Fruit fly (Drosophila melanogaster): ENCODE data around the gene BicD.

DNA sequence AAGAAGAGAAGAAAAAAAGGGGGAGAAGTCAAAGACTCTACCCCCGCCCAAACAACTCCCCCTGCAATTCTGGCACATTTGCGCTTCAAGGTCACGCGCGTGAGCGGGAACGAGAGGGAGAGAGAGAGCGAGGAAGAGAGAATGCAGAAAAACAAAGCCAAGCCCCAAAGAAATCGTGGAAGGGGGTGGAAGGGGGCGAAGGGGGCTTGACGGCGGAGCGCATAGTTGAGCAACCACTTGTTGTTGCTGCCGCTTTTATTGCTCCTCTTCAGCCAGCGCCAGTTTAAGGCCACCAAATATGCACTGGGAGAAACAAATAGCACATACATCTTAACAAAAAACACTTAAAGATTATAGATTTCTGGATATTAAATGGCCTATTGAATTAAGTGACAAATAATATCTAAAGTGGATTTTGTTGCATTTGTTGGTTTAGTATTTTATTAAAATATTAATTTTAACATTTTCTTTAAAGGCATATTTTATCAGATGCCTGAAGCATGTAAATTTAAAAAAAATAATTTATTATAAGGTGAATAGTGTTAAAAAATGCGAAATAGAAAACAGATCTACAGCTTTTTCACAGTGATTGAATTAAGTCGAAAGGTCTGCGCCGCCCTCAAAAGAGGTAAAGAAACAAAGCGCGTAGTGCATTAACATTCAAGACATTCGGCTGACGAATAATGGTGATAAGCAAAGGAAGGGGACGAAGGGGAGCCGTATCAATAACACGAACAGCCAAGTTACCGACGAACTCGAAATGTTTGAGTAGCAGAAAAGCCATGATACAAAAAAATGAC lies 43.0 kb downstream of the BicD start:
- no peak for TF ChIP-seq btn (GFP tag; optimal IDR thresholded peaks at IDR 0.05)
- TF ChIP-seq CG16779 (GFP tag; IDR thresholded peaks at IDR 0.05), result no peak
- peak; percentile 85 for TF ChIP-seq CG17568 (GFP tag; optimal IDR thresholded peaks at IDR 0.05)
- peak; percentile 88 for TF ChIP-seq CG30020 (tag; optimal IDR thresholded peaks at IDR 0.05)
- peak; percentile 30 for TF ChIP-seq Mes4 (GFP tag; optimal IDR thresholded peaks at IDR 0.05)
- TF ChIP-seq wek (GFP tag; optimal IDR thresholded peaks at IDR 0.05), result no peak
- TF ChIP-seq CG8478 (optimal IDR thresholded peaks at IDR 0.05), result no peak
- TF ChIP-seq Mrtf (GFP tag; IDR thresholded peaks at IDR 0.05), result peak; percentile 90; the same call in 2 of the 3 replicates
- peak; percentile 95 for TF ChIP-seq CG6854 (GFP tag; optimal IDR thresholded peaks at IDR 0.05)
- TF ChIP-seq cwo (GFP tag; optimal IDR thresholded peaks at IDR 0.05), result peak; percentile 94
- peak; percentile 78 for TF ChIP-seq CG2120 (GFP tag; optimal IDR thresholded peaks at IDR 0.05)

Measured in whole organism, embryonic.